Fruit fly (Drosophila melanogaster) whole organism, embryonic: ENCODE data around the gene CG13449.

Source experiments
- Abd-B ChIP-seq: fragments of 200-800 bp; sonication (Bioruptor generic); optimal IDR thresholded peaks from 2 replicates; lab custom pipeline; 2018; ENCODE audit warnings: missing biosample characterization, mild to moderate bottlenecking, missing genetic modification characterization, moderate library complexity
- Ada2b ChIP-seq: fragments of 200-800 bp; sonication (Bioruptor generic); IDR thresholded peaks from 2 replicates; pipeline ENCODE4 v1.3.6; 2022; ENCODE audit warnings: missing biosample characterization, missing genetic modification characterization
- CG10209 ChIP-seq: fragments of 200-800 bp; sonication (Bioruptor generic); optimal IDR thresholded peaks from 3 replicates; lab custom pipeline; 2017; ENCODE audit warnings: missing biosample characterization, mild to moderate bottlenecking, missing genetic modification characterization, missing genetic modification reagents
- CG10267 ChIP-seq: fragments of 200-800 bp; sonication (Bioruptor generic); optimal IDR thresholded peaks from 2 replicates; lab custom pipeline; 2018; ENCODE audit warnings: missing biosample characterization, mild to moderate bottlenecking, missing genetic modification characterization, moderate library complexity
- CG10654 ChIP-seq: fragments of 200-800 bp; sonication (Bioruptor generic); optimal IDR thresholded peaks from 2 replicates; lab custom pipeline; 2016; ENCODE audit warnings: missing biosample characterization, missing genetic modification characterization
- CG12659 ChIP-seq: fragments of 200-800 bp; sonication (Bioruptor generic); optimal IDR thresholded peaks from 3 replicates; lab custom pipeline; 2017; ENCODE audit warnings: mild to moderate bottlenecking, missing biosample characterization, missing genetic modification reagents, missing genetic modification characterization
- CG12942 ChIP-seq: fragments of 200-800 bp; sonication (Bioruptor generic); optimal IDR thresholded peaks from 3 replicates; lab custom pipeline; 2016; ENCODE audit warnings: missing biosample characterization, missing genetic modification characterization
- CG13123 ChIP-seq: fragments of 200-800 bp; sonication (Bioruptor generic); optimal IDR thresholded peaks from 2 replicates; lab custom pipeline; 2016; ENCODE audit warnings: missing biosample characterization, missing genetic modification characterization
- CG13424 ChIP-seq: fragments of 200-800 bp; sonication (Bioruptor generic); optimal IDR thresholded peaks from 2 replicates; lab custom pipeline; 2019; ENCODE audit warnings: missing biosample characterization, mild to moderate bottlenecking, missing genetic modification characterization, moderate library complexity
- CG14667 ChIP-seq: fragments of 200-800 bp; sonication (Bioruptor generic); IDR thresholded peaks from 2 replicates; pipeline ENCODE4 v1.3.6; 2022; ENCODE audit warnings: missing biosample characterization, missing genetic modification characterization
- CG16779 ChIP-seq: fragments of 200-800 bp; sonication (Bioruptor generic); IDR thresholded peaks from 2 replicates; pipeline ENCODE4 v1.3.6; 2022; ENCODE audit warnings: missing biosample characterization, missing genetic modification characterization
- CG17186 ChIP-seq: fragments of 200-800 bp; sonication (Bioruptor generic); optimal IDR thresholded peaks from 3 replicates; lab custom pipeline; 2017; ENCODE audit warnings: missing biosample characterization, missing genetic modification reagents, missing genetic modification characterization
- CG17328 ChIP-seq: fragments of 200-800 bp; sonication (Bioruptor generic); IDR thresholded peaks from 2 replicates; pipeline ENCODE4 v1.3.6; 2022; ENCODE audit warnings: missing biosample characterization, missing genetic modification characterization
- CG2199 ChIP-seq: fragments of 200-800 bp; sonication (Bioruptor generic); IDR thresholded peaks from 3 replicates; pipeline ENCODE4 v1.3.6; 2022; ENCODE audit warnings: missing biosample characterization, missing genetic modification characterization
- CG3065 ChIP-seq: fragments of 200-800 bp; sonication (Bioruptor generic); optimal IDR thresholded peaks from 2 replicates; lab custom pipeline; 2016; ENCODE audit warnings: missing biosample characterization, missing genetic modification characterization
- CG7372 ChIP-seq: fragments of 200-800 bp; sonication (Bioruptor generic); IDR thresholded peaks from 2 replicates; pipeline ENCODE4 v1.3.6; 2022; ENCODE audit warnings: missing biosample characterization, missing genetic modification characterization
- CG7987 ChIP-seq: fragments of 200-800 bp; sonication (Bioruptor generic); optimal IDR thresholded peaks from 2 replicates; lab custom pipeline; 2018; ENCODE audit warnings: missing biosample characterization, mild to moderate bottlenecking, missing genetic modification characterization, moderate library complexity
- CG8924 ChIP-seq: fragments of 200-800 bp; optimal IDR thresholded peaks from 3 replicates; lab custom pipeline; 2019; ENCODE audit warnings: missing biosample characterization, mild to moderate bottlenecking, missing genetic modification characterization, moderate library complexity
- CG9437 ChIP-seq: fragments of 200-800 bp; sonication (Bioruptor generic); optimal IDR thresholded peaks from 2 replicates; lab custom pipeline; 2018; ENCODE audit warnings: missing biosample characterization, mild to moderate bottlenecking, missing genetic modification characterization
- CoRest ChIP-seq: fragments of 200-800 bp; sonication (Bioruptor generic); optimal IDR thresholded peaks from 3 replicates; lab custom pipeline; 2018; ENCODE audit warnings: missing biosample characterization, mild to moderate bottlenecking, missing genetic modification characterization, moderate library complexity
- CrebB ChIP-seq: fragments of 200-800 bp; sonication (Bioruptor generic); optimal IDR thresholded peaks from 3 replicates; lab custom pipeline; 2018; ENCODE audit warnings: missing biosample characterization, mild to moderate bottlenecking, missing genetic modification characterization
- D19B ChIP-seq: fragments of 200-800 bp; sonication (Bioruptor generic); optimal IDR thresholded peaks from 2 replicates; lab custom pipeline; 2017; ENCODE audit warnings: missing biosample characterization, mild to moderate bottlenecking, missing genetic modification characterization
- Dip2 ChIP-seq: fragments of 200-800 bp; sonication (Bioruptor generic); IDR thresholded peaks from 2 replicates; pipeline ENCODE4 v1.3.6; 2022; ENCODE audit warnings: missing biosample characterization, missing genetic modification characterization
- Ets65A ChIP-seq: fragments of 200-800 bp; sonication (Bioruptor generic); peaks from one replicate; lab custom pipeline; 2016; ENCODE audit warnings: missing biosample characterization, missing genetic modification characterization
- Gug ChIP-seq: fragments of 200-800 bp; sonication (Bioruptor generic); IDR thresholded peaks from 4 replicates; pipeline ENCODE4 v1.3.6; 2022; ENCODE audit warnings: missing biosample characterization, missing genetic modification characterization
- Med ChIP-seq: fragments of 200-800 bp; sonication (Bioruptor generic); peaks from one replicate; lab custom pipeline; 2016; ENCODE audit warnings: missing biosample characterization, missing genetic modification characterization, mild to moderate bottlenecking, inconsistent platforms, moderate library complexity
- Side ChIP-seq: fragments of 200-800 bp; sonication (Bioruptor generic); optimal IDR thresholded peaks from 2 replicates; lab custom pipeline; 2016; ENCODE audit warnings: missing biosample characterization, missing genetic modification characterization
- Six4 ChIP-seq: fragments of 200-800 bp; sonication (Bioruptor generic); optimal IDR thresholded peaks from 2 replicates; lab custom pipeline; 2016; ENCODE audit warnings: missing biosample characterization, missing genetic modification characterization
- ara ChIP-seq: fragments of 200-800 bp; sonication (Bioruptor generic); IDR thresholded peaks from 2 replicates; pipeline ENCODE4 v1.3.6; 2022; ENCODE audit warnings: missing biosample characterization, missing genetic modification characterization
- btn ChIP-seq: fragments of 200-800 bp; sonication (Bioruptor generic); optimal IDR thresholded peaks from 2 replicates; lab custom pipeline; 2016; ENCODE audit warnings: missing biosample characterization, missing genetic modification characterization
- dmrt99B ChIP-seq: fragments of 200-800 bp; sonication (Bioruptor generic); optimal IDR thresholded peaks from 2 replicates; lab custom pipeline; 2018; ENCODE audit warnings: missing biosample characterization, mild to moderate bottlenecking, missing genetic modification characterization, moderate library complexity
- hb ChIP-seq: fragments of 200-800 bp; sonication (Bioruptor generic); IDR thresholded peaks from 3 replicates; pipeline ENCODE4 v1.3.6; 2022; ENCODE audit warnings: missing biosample characterization, missing genetic modification characterization; ENCODE audit not compliant: partially characterized antibody
- inv ChIP-seq: fragments of 200-800 bp; sonication (Bioruptor generic); IDR thresholded peaks from 2 replicates; pipeline ENCODE4 v1.3.6; 2022; ENCODE audit warnings: missing biosample characterization, missing genetic modification characterization; ENCODE audit not compliant: partially characterized antibody
- kni ChIP-seq: fragments of 200-800 bp; sonication (Bioruptor generic); optimal IDR thresholded peaks from 3 replicates; lab custom pipeline; 2017; ENCODE audit warnings: mild to moderate bottlenecking, missing biosample characterization, missing genetic modification reagents, missing genetic modification characterization
- lov ChIP-seq, 2 experiments: fragments of 200-800 bp in 1 of 2; fragments of >200 bp in 1 of 2; sonication (Bioruptor generic) in 1 of 2; IDR thresholded peaks in 1 of 2; optimal IDR thresholded peaks in 1 of 2; 2 replicates in 1 of 2; 3 replicates in 1 of 2; pipeline versions ENCODE4 v1.3.6 to Lab custom; 2017 to 2022; ENCODE audit warnings: missing biosample characterization in 1 of 2, missing genetic modification characterization in 1 of 2
- otp ChIP-seq: fragments of 200-800 bp; sonication (Bioruptor generic); IDR thresholded peaks from 3 replicates; pipeline ENCODE4, ENCODE4 v1.3.6; 2022; ENCODE audit warnings: missing biosample characterization, missing genetic modification characterization
- pnt ChIP-seq: fragments of 200-800 bp; sonication (Bioruptor generic); optimal IDR thresholded peaks from 3 replicates; lab custom pipeline; 2016; ENCODE audit warnings: missing biosample characterization, missing genetic modification characterization
- ranshi ChIP-seq: fragments of 200-800 bp; sonication (Bioruptor generic); IDR thresholded peaks from 2 replicates; pipeline ENCODE4 v1.3.6; 2022; ENCODE audit warnings: missing biosample characterization, missing genetic modification characterization
- sd ChIP-seq: fragments of 200-800 bp; sonication (Bioruptor generic); optimal IDR thresholded peaks from 3 replicates; lab custom pipeline; 2018; ENCODE audit warnings: missing biosample characterization, mild to moderate bottlenecking, missing genetic modification characterization, moderate library complexity
- sima ChIP-seq: fragments of 200-800 bp; sonication (Bioruptor generic); optimal IDR thresholded peaks from 2 replicates; lab custom pipeline; 2016; ENCODE audit warnings: missing biosample characterization, missing genetic modification characterization
- ssp ChIP-seq: fragments of 200-800 bp; sonication (Bioruptor generic); IDR thresholded peaks from 2 replicates; pipeline ENCODE4 v1.3.6; 2022; ENCODE audit warnings: missing biosample characterization, missing genetic modification characterization
- tap ChIP-seq: fragments of 200-800 bp; optimal IDR thresholded peaks from 3 replicates; lab custom pipeline; 2019; ENCODE audit warnings: missing biosample characterization, mild to moderate bottlenecking, missing genetic modification characterization, moderate library complexity
- usp ChIP-seq: fragments of >200 bp; optimal IDR thresholded peaks from 2 replicates; lab custom pipeline; 2017; ENCODE audit warnings: missing biosample characterization, missing genetic modification characterization
- wek ChIP-seq: fragments of 200-800 bp; sonication (Bioruptor generic); optimal IDR thresholded peaks from 3 replicates; lab custom pipeline; 2018; ENCODE audit warnings: missing biosample characterization, mild to moderate bottlenecking, missing genetic modification characterization, moderate library complexity

CG13449 gene

dm6 chr3L:15632653-15633052 is 20.0 kb upstream of the CG13449 start (continued):
- TF ChIP-seq CrebB (peak; percentile 18), CG12659 (peak; percentile 6), otp (GFP tag; lab: Robert Waterston, UW) (0 out of 3 replicates have a peak, but pooled peaks have one; percentile 13), wek (GFP tag; lab: Kevin White, UChicago) (peak; percentile 24)

- TF ChIP-seq sd (tag; lab: Kevin White, UChicago) (peak; percentile 65), ara (GFP tag; lab: Robert Waterston, UW) (no peak), Med (GFP tag; lab: Kevin White, UChicago) (peak; percentile 34)
Observed at dm6 chr3L:15631067-15631466, 18.4 kb upstream of the CG13449 start.

dm6 chr3L:15627295-15627694 is 14.7 kb upstream of the CG13449 start:
- TF ChIP-seq Ets65A (GFP tag; lab: Kevin White, UChicago) (peak; percentile 52), Med (GFP tag; lab: Kevin White, UChicago) (peak; percentile 25), Gug (no peak), kni (GFP tag; lab: Kevin White, UChicago) (no peak), D19B (GFP tag; lab: Kevin White, UChicago) (no peak), CG10209 (GFP tag; lab: Kevin White, UChicago) (no peak), CG12659 (no peak), CG14667 (GFP tag; lab: Robert Waterston, UW) (no peak), CG9437 (GFP tag; lab: Kevin White, UChicago) (peak; percentile 31), tap (tag; lab: Kevin White, UChicago) (no peak), CG7372 (GFP tag; lab: Robert Waterston, UW) (peak; percentile 92), Abd-B (GFP tag; lab: Kevin White, UChicago) (no peak), inv (GFP tag; lab: Robert Waterston, UW) (no peak), CG16779 (GFP tag; lab: Robert Waterston, UW) (0 out of 2 replicates have a peak, but pooled peaks have one; percentile 27)
- TF ChIP-seq, all 482 proteins: peak for 5

DNA sequence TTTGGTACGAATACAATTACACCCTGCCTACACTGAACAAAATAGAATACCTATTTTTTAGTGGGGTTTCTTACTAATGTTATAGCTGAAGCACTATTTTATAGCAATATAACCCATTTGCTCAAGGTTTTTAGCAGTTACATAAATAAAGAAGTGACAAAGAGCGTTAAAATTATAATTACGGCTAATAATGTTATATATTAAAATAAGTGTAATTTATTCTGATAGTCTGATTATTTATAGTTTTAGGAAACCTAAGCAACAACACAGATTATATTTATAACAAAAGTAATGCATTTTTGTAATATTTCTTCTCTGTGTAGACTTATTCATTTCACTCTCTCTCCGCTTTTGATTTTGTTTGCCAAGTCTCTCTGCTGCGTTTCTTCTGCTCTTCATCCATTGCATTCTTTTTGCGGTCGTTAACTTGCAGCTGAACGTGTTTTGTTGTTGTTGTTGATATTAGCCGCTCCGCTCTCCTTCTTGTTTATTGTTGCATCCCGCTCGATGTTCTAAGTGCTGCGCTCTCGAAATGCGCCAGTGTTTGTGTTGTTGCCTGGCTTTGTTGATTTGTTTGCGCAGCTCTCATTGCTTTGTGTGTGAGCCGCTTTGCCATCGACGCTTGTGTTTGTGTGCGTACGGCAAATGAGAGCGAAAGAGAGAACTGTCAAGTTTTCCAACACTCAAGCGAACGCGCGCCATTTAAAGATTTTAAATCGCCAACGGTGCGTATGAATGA is 13.2 kb upstream of the CG13449 start:
- TF ChIP-seq lov (optimal IDR thresholded peaks at IDR 0.05; lab: Kevin White, UChicago) (no peak), lov (GFP tag; IDR thresholded peaks at IDR 0.05; lab: Robert Waterston, UW) (0 out of 3 replicates have a peak, but pooled peaks have one; percentile 19), sima (GFP tag; lab: Kevin White, UChicago) (no peak), dmrt99B (tag; lab: Kevin White, UChicago) (peak; percentile 98), CG8924 (peak; percentile 95), CG13424 (peak; percentile 94), ssp (GFP tag; lab: Robert Waterston, UW) (peak; percentile 79), CG2199 (GFP tag; lab: Robert Waterston, UW) (0 out of 3 replicates have a peak, but pooled peaks have one; percentile 13), btn (GFP tag; lab: Kevin White, UChicago) (no peak), pnt (GFP tag; lab: Kevin White, UChicago) (peak; percentile 43), CG17328 (peak; percentile 74), Six4 (GFP tag; lab: Kevin White, UChicago) (peak; percentile 83), CG10654 (GFP tag; lab: Kevin White, UChicago) (peak; percentile 81), Side (GFP tag; lab: Kevin White, UChicago) (no peak), CoRest (tag; lab: Kevin White, UChicago) (peak; percentile 97), usp (GFP tag; lab: Kevin White, UChicago) (no peak), Ets65A (GFP tag; lab: Kevin White, UChicago) (peak; percentile 39), CG13123 (GFP tag; lab: Kevin White, UChicago) (no peak), Gug (peak; percentile 65; the same call in 3 of the 4 replicates), CG7987 (peak; percentile 81), CG17186 (GFP tag; lab: Kevin White, UChicago) (peak; percentile 17), CG12942 (GFP tag; lab: Kevin White, UChicago) (peak; percentile 84), Dip2 (no peak), hb (GFP tag; lab: Robert Waterston, UW) (no peak), CG3065 (GFP tag; lab: Kevin White, UChicago) (peak; percentile 57), Ada2b (peak; percentile 83), CG10267 (tag; lab: Kevin White, UChicago) (peak; percentile 85), ranshi (GFP tag; lab: Robert Waterston, UW) (peak; percentile 78)
